Fruit fly (Drosophila melanogaster) whole organism, embryonic: Measurements from ENCODE around the gene CG7536.

ENCODE experiments used
- ATbp ChIP-seq: fragments of 200-800 bp; sonication (Bioruptor generic); optimal IDR thresholded peaks from 2 replicates; lab custom pipeline; 2017; ENCODE audit warnings: missing biosample characterization, mild to moderate bottlenecking, missing genetic modification characterization, missing genetic modification reagents
- Aef1 ChIP-seq: fragments of 200-800 bp; sonication (Bioruptor generic); IDR thresholded peaks from 3 replicates; pipeline ENCODE4 v1.3.6; 2022; ENCODE audit warnings: missing biosample characterization, missing genetic modification characterization
- BEAF-32 ChIP-seq: fragments of 200-800 bp; sonication (Bioruptor generic); optimal IDR thresholded peaks from 3 replicates; lab custom pipeline; 2017; ENCODE audit warnings: missing biosample characterization, missing genetic modification characterization, mild to moderate bottlenecking, moderate library complexity, missing genetic modification reagents
- Bdp1 ChIP-seq: fragments of 200-800 bp; sonication (Bioruptor generic); optimal IDR thresholded peaks from 3 replicates; lab custom pipeline; 2016; ENCODE audit warnings: missing biosample characterization, missing genetic modification characterization
- CG10979 ChIP-seq: fragments of 200-800 bp; sonication (Bioruptor generic); optimal IDR thresholded peaks from 2 replicates; lab custom pipeline; 2018; ENCODE audit warnings: missing biosample characterization, mild to moderate bottlenecking, missing genetic modification characterization, moderate library complexity
- CG11398 ChIP-seq: fragments of 200-800 bp; sonication (Bioruptor generic); optimal IDR thresholded peaks from 2 replicates; lab custom pipeline; 2016; ENCODE audit warnings: missing biosample characterization, missing genetic modification characterization
- CG12659 ChIP-seq: fragments of 200-800 bp; sonication (Bioruptor generic); optimal IDR thresholded peaks from 3 replicates; lab custom pipeline; 2017; ENCODE audit warnings: mild to moderate bottlenecking, missing biosample characterization, missing genetic modification reagents, missing genetic modification characterization
- CG13287 ChIP-seq: fragments of 200-800 bp; sonication (Bioruptor generic); IDR thresholded peaks from 2 replicates; pipeline ENCODE4 v1.3.6; 2022; ENCODE audit warnings: missing biosample characterization, missing genetic modification characterization; ENCODE audit not compliant: partially characterized antibody
- CG14860 ChIP-seq: fragments of 200-800 bp; sonication (Bioruptor generic); IDR thresholded peaks from 3 replicates; pipeline ENCODE4 v1.3.6; 2022; ENCODE audit warnings: missing biosample characterization, missing genetic modification characterization; ENCODE audit not compliant: partially characterized antibody
- CG15011 ChIP-seq: fragments of 200-800 bp; sonication (Bioruptor generic); optimal IDR thresholded peaks from 3 replicates; lab custom pipeline; 2018; ENCODE audit warnings: missing biosample characterization, mild to moderate bottlenecking, missing genetic modification characterization
- CG15269 ChIP-seq: fragments of 200-800 bp; sonication (Bioruptor generic); optimal IDR thresholded peaks from 2 replicates; lab custom pipeline; 2018; ENCODE audit warnings: missing biosample characterization, mild to moderate bottlenecking, missing genetic modification characterization, moderate library complexity
- CG15601 ChIP-seq: fragments of 200-800 bp; sonication (Bioruptor generic); optimal IDR thresholded peaks from 3 replicates; lab custom pipeline; 2019; ENCODE audit warnings: missing biosample characterization, mild to moderate bottlenecking, missing genetic modification characterization, moderate library complexity
- CG4617 ChIP-seq: fragments of 200-800 bp; sonication (Bioruptor generic); optimal IDR thresholded peaks from 3 replicates; lab custom pipeline; 2016; ENCODE audit warnings: missing biosample characterization, missing genetic modification characterization, borderline replicate concordance
- CG4707 ChIP-seq: fragments of 200-800 bp; sonication (Bioruptor generic); optimal IDR thresholded peaks from 2 replicates; lab custom pipeline; 2018; ENCODE audit warnings: missing biosample characterization, mild to moderate bottlenecking, missing genetic modification characterization, moderate library complexity
- CG8290 ChIP-seq, 3 experiments: fragments of 200-800 bp; sonication (Bioruptor generic); optimal IDR thresholded peaks; 2 replicates each; lab custom pipeline; 2016 to 2019; ENCODE audit warnings: missing biosample characterization in 3 of 3, missing genetic modification characterization in 3 of 3, mild to moderate bottlenecking in 2 of 3, moderate library complexity in 1 of 3
- CG9932 ChIP-seq: fragments of 200-800 bp; sonication (Bioruptor generic); IDR thresholded peaks from 2 replicates; pipeline ENCODE4 v1.3.6; 2022; ENCODE audit warnings: missing biosample characterization, missing genetic modification characterization
- CoRest ChIP-seq: fragments of 200-800 bp; sonication (Bioruptor generic); optimal IDR thresholded peaks from 3 replicates; lab custom pipeline; 2018; ENCODE audit warnings: missing biosample characterization, mild to moderate bottlenecking, missing genetic modification characterization, moderate library complexity
- D19B ChIP-seq: fragments of 200-800 bp; sonication (Bioruptor generic); optimal IDR thresholded peaks from 2 replicates; lab custom pipeline; 2017; ENCODE audit warnings: missing biosample characterization, mild to moderate bottlenecking, missing genetic modification characterization
- Dbx ChIP-seq: fragments of 200-800 bp; sonication (Bioruptor generic); IDR thresholded peaks from 3 replicates; pipeline ENCODE4 v1.3.6; 2022; ENCODE audit warnings: missing biosample characterization, missing genetic modification characterization
- Dip2 ChIP-seq: fragments of 200-800 bp; sonication (Bioruptor generic); IDR thresholded peaks from 2 replicates; pipeline ENCODE4 v1.3.6; 2022; ENCODE audit warnings: missing biosample characterization, missing genetic modification characterization
- E2f1 ChIP-seq: fragments of 200-800 bp; sonication (Bioruptor generic); IDR thresholded peaks from 2 replicates; pipeline ENCODE4 v1.3.6; 2022; ENCODE audit warnings: missing biosample characterization, missing genetic modification characterization
- ERR ChIP-seq: fragments of 200-800 bp; sonication (Bioruptor generic); optimal IDR thresholded peaks from 2 replicates; lab custom pipeline; 2016; ENCODE audit warnings: missing biosample characterization, missing genetic modification characterization
- Fer1 ChIP-seq: fragments of 200-800 bp; sonication (Bioruptor generic); optimal IDR thresholded peaks from 2 replicates; lab custom pipeline; 2017; ENCODE audit warnings: missing biosample characterization, mild to moderate bottlenecking, missing genetic modification characterization
- HLH4C ChIP-seq: fragments of 200-800 bp; sonication (Bioruptor generic); IDR thresholded peaks from 3 replicates; pipeline ENCODE4 v1.3.6; 2022; ENCODE audit warnings: missing biosample characterization, missing genetic modification characterization; ENCODE audit not compliant: partially characterized antibody
- Jarid2 ChIP-seq: fragments of 200-800 bp; sonication (Bioruptor generic); optimal IDR thresholded peaks from 3 replicates; lab custom pipeline; 2017; ENCODE audit warnings: mild to moderate bottlenecking, missing biosample characterization, missing genetic modification reagents, missing genetic modification characterization
- MESR4 ChIP-seq: fragments of 200-800 bp; sonication (Bioruptor generic); optimal IDR thresholded peaks from 2 replicates; lab custom pipeline; 2018; ENCODE audit warnings: missing biosample characterization, mild to moderate bottlenecking, missing genetic modification characterization, moderate library complexity
- Med ChIP-seq: fragments of 200-800 bp; sonication (Bioruptor generic); peaks from one replicate; lab custom pipeline; 2016; ENCODE audit warnings: missing biosample characterization, missing genetic modification characterization, mild to moderate bottlenecking, inconsistent platforms, moderate library complexity
- Nf-YB ChIP-seq: fragments of 200-800 bp; sonication (Bioruptor generic); optimal IDR thresholded peaks from 3 replicates; lab custom pipeline; 2019; ENCODE audit warnings: missing biosample characterization, mild to moderate bottlenecking, missing genetic modification characterization, moderate library complexity
- Opbp ChIP-seq: fragments of 200-800 bp; sonication (Bioruptor generic); IDR thresholded peaks from 3 replicates; pipeline ENCODE4 v1.3.6; 2022; ENCODE audit warnings: missing biosample characterization, missing genetic modification characterization; ENCODE audit not compliant: partially characterized antibody
- Sox100B ChIP-seq: fragments of 200-800 bp; sonication (Bioruptor generic); optimal IDR thresholded peaks from 3 replicates; lab custom pipeline; 2018; ENCODE audit warnings: missing biosample characterization, mild to moderate bottlenecking, missing genetic modification characterization
- Sry-δ ChIP-seq: fragments of 200-800 bp; sonication (Bioruptor generic); optimal IDR thresholded peaks from 2 replicates; lab custom pipeline; 2016; ENCODE audit warnings: missing biosample characterization, missing genetic modification characterization
- Xbp1 ChIP-seq: fragments of 200-800 bp; sonication (Bioruptor generic); optimal IDR thresholded peaks from 3 replicates; lab custom pipeline; 2016; ENCODE audit warnings: missing biosample characterization, mild to moderate bottlenecking, missing genetic modification characterization
- Xrp1 ChIP-seq: fragments of 200-800 bp; sonication (Bioruptor generic); IDR thresholded peaks from 2 replicates; pipeline ENCODE4 v1.3.6; 2022; ENCODE audit warnings: missing biosample characterization, missing genetic modification characterization
- ase ChIP-seq: fragments of 200-800 bp; sonication (Bioruptor generic); IDR thresholded peaks from 3 replicates; pipeline ENCODE4 v1.3.6; 2022; ENCODE audit warnings: missing biosample characterization, missing genetic modification characterization
- dati ChIP-seq: fragments of 200-800 bp; sonication (Bioruptor generic); IDR thresholded peaks from 2 replicates; pipeline ENCODE4 v1.3.6; 2022; ENCODE audit warnings: missing biosample characterization, missing genetic modification characterization
- disco-r ChIP-seq: fragments of 200-800 bp; sonication (Bioruptor generic); optimal IDR thresholded peaks from 2 replicates; lab custom pipeline; 2016; ENCODE audit warnings: missing biosample characterization, missing genetic modification characterization
- gcm ChIP-seq: fragments of 200-800 bp; sonication (Bioruptor generic); optimal IDR thresholded peaks from 2 replicates; lab custom pipeline; 2019; ENCODE audit warnings: missing biosample characterization, mild to moderate bottlenecking, missing genetic modification characterization, moderate library complexity
- gem ChIP-seq: fragments of 200-800 bp; sonication (Bioruptor generic); optimal IDR thresholded peaks from 2 replicates; lab custom pipeline; 2019; ENCODE audit warnings: missing biosample characterization, mild to moderate bottlenecking, missing genetic modification characterization, moderate library complexity
- hkb ChIP-seq, 2 experiments: fragments of 200-800 bp in 1 of 2; fragments of >200 bp in 1 of 2; sonication (Bioruptor generic) in 1 of 2; IDR thresholded peaks in 1 of 2; optimal IDR thresholded peaks in 1 of 2; 2 replicates each; pipeline versions ENCODE4 v1.3.6 to Lab custom; 2017 to 2022; ENCODE audit warnings: missing biosample characterization in 1 of 2, missing genetic modification characterization in 1 of 2
- kni ChIP-seq: fragments of 200-800 bp; sonication (Bioruptor generic); optimal IDR thresholded peaks from 3 replicates; lab custom pipeline; 2017; ENCODE audit warnings: mild to moderate bottlenecking, missing biosample characterization, missing genetic modification reagents, missing genetic modification characterization
- knrl ChIP-seq: fragments of 200-800 bp; sonication (Bioruptor generic); IDR thresholded peaks from 3 replicates; pipeline ENCODE4 v1.3.6; 2022; ENCODE audit warnings: missing biosample characterization, missing genetic modification characterization; ENCODE audit not compliant: partially characterized antibody
- row ChIP-seq: fragments of 200-800 bp; sonication (Bioruptor generic); IDR thresholded peaks from 3 replicates; pipeline ENCODE4 v1.3.6; 2022; ENCODE audit warnings: missing biosample characterization, missing genetic modification characterization
- schlank ChIP-seq: fragments of 200-800 bp; sonication (Bioruptor generic); optimal IDR thresholded peaks from 2 replicates; lab custom pipeline; 2018; ENCODE audit warnings: missing biosample characterization, mild to moderate bottlenecking, missing genetic modification characterization
- unpg ChIP-seq: fragments of 200-800 bp; sonication (Bioruptor generic); optimal IDR thresholded peaks from 3 replicates; lab custom pipeline; 2018; ENCODE audit warnings: missing biosample characterization, mild to moderate bottlenecking, missing genetic modification characterization, moderate library complexity
- wor ChIP-seq: fragments of 200-800 bp; sonication (Bioruptor generic); IDR thresholded peaks from 2 replicates; pipeline ENCODE4 v1.3.6; 2022; ENCODE audit warnings: missing biosample characterization, missing genetic modification characterization
- zen2 ChIP-seq: fragments of 200-800 bp; sonication (Bioruptor generic); IDR thresholded peaks from 3 replicates; pipeline ENCODE4 v1.3.6; 2022; ENCODE audit warnings: missing biosample characterization, missing genetic modification characterization; ENCODE audit not compliant: partially characterized antibody
- zfh1 ChIP-seq: fragments of 200-800 bp; sonication (Bioruptor generic); IDR thresholded peaks from 3 replicates; pipeline ENCODE4 v1.3.6; 2022; ENCODE audit warnings: missing biosample characterization, missing genetic modification characterization

CG7536 gene

DNA sequence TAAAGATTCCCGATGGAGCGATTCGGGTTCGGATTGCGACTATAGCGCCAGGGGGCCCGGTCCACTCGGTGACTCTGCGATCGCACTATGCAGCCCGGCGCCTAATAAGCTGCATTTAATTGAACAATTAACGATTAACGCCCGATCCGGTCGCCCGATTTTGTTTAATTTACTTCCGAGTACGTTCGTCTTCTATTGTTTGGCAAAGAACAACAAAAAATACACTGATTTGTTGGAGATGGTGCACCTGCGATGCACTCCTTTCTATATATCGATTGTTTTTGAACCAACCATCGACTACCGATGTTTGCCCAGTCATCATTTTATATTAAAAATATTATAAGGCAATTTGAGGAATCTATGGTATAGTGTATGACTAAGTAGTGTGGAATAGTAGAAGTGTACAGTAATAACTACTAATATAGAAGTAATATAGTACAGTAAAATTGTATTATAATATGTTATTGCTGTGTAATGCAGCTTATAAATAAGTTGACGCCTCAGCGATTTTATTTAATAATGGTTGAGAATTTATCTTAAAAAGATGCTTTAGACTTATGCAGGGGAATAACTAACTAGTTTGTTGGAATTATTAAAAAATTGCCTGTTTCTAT lies 12.9 kb upstream of the CG7536 start, which contains the start of gene Mvb12 (continued):
- TF ChIP-seq zen2: 0 out of 3 replicates have a peak, but pooled peaks have one; percentile 29
- TF ChIP-seq Dip2 (GFP tag; lab: Robert Waterston, UW): no peak
- no peak for TF ChIP-seq disco-r
- no peak for TF ChIP-seq wor (GFP tag; lab: Robert Waterston, UW)
- TF ChIP-seq CG11398: no peak
- TF ChIP-seq HLH4C (GFP tag; lab: Robert Waterston, UW): peak; percentile 41; the same call in 2 of the 3 replicates
- TF ChIP-seq Med (GFP tag; lab: Kevin White, UChicago): peak; percentile 76
- peak; percentile 59 for TF ChIP-seq CG13287 (GFP tag; lab: Robert Waterston, UW)
- peak; percentile 29 for TF ChIP-seq CG12659 (GFP tag; lab: Kevin White, UChicago)
- no peak for TF ChIP-seq Dbx (GFP tag; lab: Robert Waterston, UW)
- TF ChIP-seq MESR4 (GFP tag; lab: Kevin White, UChicago): peak; percentile 54
- TF ChIP-seq ATbp: peak; percentile 46
- TF ChIP-seq gcm (GFP tag; lab: Kevin White, UChicago): peak; percentile 45
- 0 out of 2 replicates have a peak, but pooled peaks have one; percentile 15 for TF ChIP-seq Xrp1 (GFP tag; lab: Robert Waterston, UW)
- TF ChIP-seq CG4617: no peak
- peak; percentile 19 for TF ChIP-seq Fer1 (GFP tag; lab: Kevin White, UChicago)
- TF ChIP-seq Xbp1: peak; percentile 4
- peak; percentile 13 for TF ChIP-seq CoRest
- TF ChIP-seq Jarid2: peak; percentile 62
- no peak for TF ChIP-seq schlank (tag; lab: Kevin White, UChicago)
- no peak for TF ChIP-seq Nf-YB (GFP tag; lab: Kevin White, UChicago)
- TF ChIP-seq knrl (GFP tag; lab: Robert Waterston, UW): peak; percentile 37; the same call in 2 of the 3 replicates
- peak; percentile 23; the same call in 1 of the 2 replicates for TF ChIP-seq CG9932 (GFP tag; lab: Robert Waterston, UW)
- TF ChIP-seq row: peak; percentile 58
- TF ChIP-seq unpg (GFP tag; lab: Kevin White, UChicago): peak; percentile 38
- no peak for TF ChIP-seq D19B (GFP tag; lab: Kevin White, UChicago)
- TF ChIP-seq CG15269 (tag; lab: Kevin White, UChicago): no peak
- no peak for TF ChIP-seq ase
- peak; percentile 18 for TF ChIP-seq gem (tag; lab: Kevin White, UChicago)
- no peak for TF ChIP-seq CG10979 (tag; lab: Kevin White, UChicago)
- peak; percentile 30 for TF ChIP-seq Sox100B (GFP tag; lab: Kevin White, UChicago)
- peak; percentile 45 for TF ChIP-seq CG15601 (tag; lab: Kevin White, UChicago)
- peak; percentile 24 for TF ChIP-seq kni (GFP tag; lab: Kevin White, UChicago)
- no peak for TF ChIP-seq E2f1 (GFP tag; lab: Robert Waterston, UW)
- TF ChIP-seq CG15011: no peak
- TF ChIP-seq ERR (GFP tag; lab: Kevin White, UChicago): no peak
- TF ChIP-seq Opbp (GFP tag; lab: Robert Waterston, UW): peak; percentile 78
- peak; percentile 57 for TF ChIP-seq BEAF-32
- TF ChIP-seq CG8290 (GFP tag; optimal IDR thresholded peaks at IDR 0.05; lab: Kevin White, UChicago): no peak
- peak; percentile 32 to 34 for TF ChIP-seq CG8290 (tag; optimal IDR thresholded peaks at IDR 0.05; lab: Kevin White, UChicago)
- TF ChIP-seq hkb (optimal IDR thresholded peaks at IDR 0.05; lab: Kevin White, UChicago): no peak
- peak; percentile 44 for TF ChIP-seq hkb (GFP tag; IDR thresholded peaks at IDR 0.05; lab: Robert Waterston, UW)
- peak; percentile 53 for TF ChIP-seq Sry-δ (GFP tag; lab: Kevin White, UChicago)
- TF ChIP-seq Bdp1 (GFP tag; lab: Kevin White, UChicago): no peak
- peak; percentile 26 for TF ChIP-seq CG4707 (GFP tag; lab: Kevin White, UChicago)
- no peak for TF ChIP-seq dati (GFP tag; lab: Robert Waterston, UW)
- peak; percentile 42; the same call in 2 of the 3 replicates for TF ChIP-seq Aef1 (GFP tag; lab: Robert Waterston, UW)
- no peak for TF ChIP-seq zfh1 (GFP tag; lab: Robert Waterston, UW)
- TF ChIP-seq CG14860 (GFP tag; lab: Robert Waterston, UW): peak; percentile 50; the same call in 2 of the 3 replicates
